Fruit fly (Drosophila melanogaster) whole organism: ENCODE data around the gene Or88a.

Source experiments
- CG8478 ChIP-seq: fragments of >200 bp; optimal IDR thresholded peaks from 2 replicates; lab custom pipeline; 2018; ENCODE audit warnings: inconsistent platforms
- Dll ChIP-seq: fragments of >200 bp; optimal IDR thresholded peaks from 2 replicates; lab custom pipeline; 2017
- EcR ChIP-seq, 2 experiments: fragments of >200 bp; optimal IDR thresholded peaks; 2 replicates each; lab custom pipeline; 2017; ENCODE audit warnings: missing biosample characterization in 2 of 2, missing genetic modification characterization in 2 of 2, missing genetic modification reagents in 2 of 2
- pan ChIP-seq: fragments of >200 bp; optimal IDR thresholded peaks from 2 replicates; lab custom pipeline; 2017
- psq ChIP-seq: fragments of >200 bp; optimal IDR thresholded peaks from 2 replicates; lab custom pipeline; 2017
- usp ChIP-seq: fragments of >200 bp; optimal IDR thresholded peaks from 2 replicates; lab custom pipeline; 2017; ENCODE audit warnings: missing biosample characterization, missing genetic modification characterization, mixed read lengths

Gene Or88a

DNA sequence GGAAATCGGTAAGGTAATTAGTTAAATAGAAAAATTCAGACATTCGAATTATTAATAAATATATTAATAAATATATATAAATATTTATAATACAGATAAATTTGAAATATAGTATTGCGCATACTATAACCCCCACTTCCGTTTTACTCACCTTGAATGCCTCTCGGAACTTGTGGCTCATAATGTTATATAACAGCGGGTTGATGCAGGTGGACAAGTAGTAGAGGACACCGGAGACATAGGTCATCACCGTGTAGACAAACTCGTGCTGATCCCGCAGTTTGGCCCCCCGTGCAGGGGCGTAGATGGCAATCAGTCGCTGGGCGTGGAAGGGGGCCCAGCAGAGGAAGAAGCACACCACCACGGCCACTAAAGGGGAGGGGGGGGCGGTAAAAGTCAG, 8.3 kb upstream of the Or88a start:
- TF ChIP-seq usp (GFP tag; lab: Kevin White, UChicago) (no peak), Dll (lab: Kevin White, UChicago) (no peak), CG8478 (no peak), pan (lab: Kevin White, UChicago) (no peak), psq (lab: Kevin White, UChicago) (no peak), EcR (GFP tag; optimal IDR thresholded peaks at IDR 0.05; lab: Kevin White, UChicago) (no peak)

DNA sequence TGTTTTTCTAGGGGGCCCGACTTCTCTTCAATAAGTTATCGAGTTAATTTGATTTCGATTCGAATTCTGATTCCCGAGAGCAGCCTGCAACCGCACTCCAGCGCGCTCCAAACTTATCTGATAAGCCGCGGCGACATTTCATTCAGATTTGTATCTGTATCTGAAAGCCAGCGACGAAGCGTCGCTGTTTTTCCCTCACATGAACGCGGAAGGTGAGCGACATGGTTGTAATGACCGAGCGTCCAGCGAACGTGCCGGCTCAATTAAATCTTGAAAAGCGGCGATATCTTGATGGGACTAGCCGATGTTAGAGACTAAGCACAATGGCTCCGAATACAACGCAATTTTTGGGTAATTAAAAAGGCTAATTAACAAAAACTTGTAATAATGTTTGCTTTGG, 6.2 kb upstream of the Or88a start, which contains the start of gene PK1-R:
Gene PK1-R, minus strand, starts transcription at position 101 of the 400 bp plus-strand sequence.
- TF ChIP-seq CG8478 (no peak), pan (lab: Kevin White, UChicago) (no peak), Dll (lab: Kevin White, UChicago) (no peak), EcR (GFP tag; optimal IDR thresholded peaks at IDR 0.05; lab: Kevin White, UChicago) (no peak), usp (GFP tag; lab: Kevin White, UChicago) (no peak), psq (lab: Kevin White, UChicago) (no peak)

DNA sequence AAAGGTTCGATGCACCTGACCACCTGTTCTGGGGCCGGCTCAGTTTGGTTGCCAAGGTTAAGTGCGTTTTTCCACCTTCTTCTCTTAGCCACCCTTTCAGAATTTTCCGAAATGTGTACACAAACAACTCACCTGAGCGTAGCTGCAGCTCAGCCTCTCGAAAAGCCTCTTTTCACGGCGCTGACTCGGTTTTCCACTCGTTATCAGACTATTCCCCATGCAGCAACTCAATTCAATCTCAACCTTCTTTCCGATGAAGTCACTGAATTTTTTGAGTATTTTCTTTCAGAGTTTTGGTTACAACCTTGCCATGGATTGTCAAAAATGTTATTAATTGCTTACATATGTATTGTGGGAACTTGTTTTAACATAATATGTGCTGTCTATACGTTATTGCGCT, 1.6 kb upstream of the Or88a start:
- TF ChIP-seq Dll (lab: Kevin White, UChicago) (no peak), CG8478 (no peak), EcR (GFP tag; optimal IDR thresholded peaks at IDR 0.05; lab: Kevin White, UChicago) (no peak), pan (lab: Kevin White, UChicago) (no peak), usp (GFP tag; lab: Kevin White, UChicago) (no peak), psq (lab: Kevin White, UChicago) (no peak)

DNA sequence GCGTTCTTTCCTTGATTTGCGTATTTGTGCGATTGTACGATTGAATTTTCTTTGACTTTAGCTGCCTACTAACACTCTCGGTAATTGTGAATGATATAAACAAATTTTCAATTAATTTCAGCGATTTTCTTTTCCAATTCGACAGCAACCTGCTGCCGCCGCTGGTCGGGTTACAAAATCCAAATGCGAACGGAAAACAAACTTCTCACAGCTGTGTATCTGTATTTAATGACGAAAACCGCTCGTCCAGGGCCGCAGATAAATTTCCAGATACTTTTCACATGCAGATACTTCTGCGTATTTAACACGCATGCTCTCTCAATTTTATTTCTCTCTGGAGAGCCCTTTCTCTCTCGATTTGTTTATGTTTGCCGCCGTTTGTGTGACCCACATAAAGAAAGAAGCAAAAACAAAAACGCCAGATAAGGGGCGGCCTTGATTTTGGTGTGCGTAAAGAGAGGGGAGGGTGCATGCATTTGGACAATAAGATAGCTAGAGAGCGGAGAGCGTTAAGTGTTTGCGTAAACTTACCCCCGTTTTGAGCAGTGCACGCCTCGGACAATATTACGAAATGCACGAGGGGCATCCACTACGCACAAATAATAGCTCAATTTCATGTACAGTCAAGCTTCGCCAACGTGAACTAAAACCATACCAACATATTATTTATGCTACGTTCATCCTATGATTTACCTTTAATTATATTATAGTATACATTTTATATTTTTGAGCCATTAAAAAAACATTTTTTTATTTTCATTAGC, 905 bp upstream of the Or88a start, which contains the start of gene CG12402:
Gene CG12402, minus strand, starts transcription at position 164 of the 764 bp plus-strand sequence.
- peak; percentile 62 for TF ChIP-seq Dll (lab: Kevin White, UChicago)
- no peak for TF ChIP-seq psq (lab: Kevin White, UChicago)

- TF ChIP-seq usp (GFP tag; lab: Kevin White, UChicago): no peak
- no peak for TF ChIP-seq pan (lab: Kevin White, UChicago)
- no peak for TF ChIP-seq CG8478
- TF ChIP-seq Dll (lab: Kevin White, UChicago): no peak
- TF ChIP-seq psq (lab: Kevin White, UChicago): no peak
- TF ChIP-seq EcR (GFP tag; optimal IDR thresholded peaks at IDR 0.05; lab: Kevin White, UChicago): no peak
These were observed 2.8 kb downstream of the Or88a start, which contains the start of gene CG14357 for dm6 chr3R:14112066-14112465. Gene CG14357, minus strand, starts transcription at chr3R:14112166.

dm6 chr3R:14116088-14116487, 6.8 kb downstream of the Or88a start:
- no peak for TF ChIP-seq usp (GFP tag; lab: Kevin White, UChicago)
- TF ChIP-seq EcR (GFP tag; optimal IDR thresholded peaks at IDR 0.05; lab: Kevin White, UChicago): no peak
- TF ChIP-seq pan (lab: Kevin White, UChicago): no peak
- TF ChIP-seq Dll (lab: Kevin White, UChicago): no peak
- no peak for TF ChIP-seq psq (lab: Kevin White, UChicago)
- no peak for TF ChIP-seq CG8478

- TF ChIP-seq EcR (GFP tag; optimal IDR thresholded peaks at IDR 0.05; lab: Kevin White, UChicago) (no peak), CG8478 (no peak), Dll (lab: Kevin White, UChicago) (no peak), pan (lab: Kevin White, UChicago) (no peak), psq (lab: Kevin White, UChicago) (no peak), usp (GFP tag; lab: Kevin White, UChicago) (no peak)
These were observed 9.1 kb downstream of the Or88a start, which contains the start of gene Kif19A for dm6 chr3R:14118350-14118749. Gene Kif19A, minus strand, starts transcription at chr3R:14118450.

- TF ChIP-seq psq (lab: Kevin White, UChicago) (no peak), CG8478 (no peak), pan (lab: Kevin White, UChicago) (no peak), Dll (lab: Kevin White, UChicago) (no peak), EcR (GFP tag; optimal IDR thresholded peaks at IDR 0.05; lab: Kevin White, UChicago) (no peak), usp (GFP tag; lab: Kevin White, UChicago) (no peak)
These were observed 13.1 kb downstream of the Or88a start, which contains the start of the genes Abi and twf for dm6 chr3R:14122347-14122812. Gene Abi, minus strand, starts transcription at chr3R:14122420. Gene twf, plus strand, starts transcription at chr3R:14122654.

DNA sequence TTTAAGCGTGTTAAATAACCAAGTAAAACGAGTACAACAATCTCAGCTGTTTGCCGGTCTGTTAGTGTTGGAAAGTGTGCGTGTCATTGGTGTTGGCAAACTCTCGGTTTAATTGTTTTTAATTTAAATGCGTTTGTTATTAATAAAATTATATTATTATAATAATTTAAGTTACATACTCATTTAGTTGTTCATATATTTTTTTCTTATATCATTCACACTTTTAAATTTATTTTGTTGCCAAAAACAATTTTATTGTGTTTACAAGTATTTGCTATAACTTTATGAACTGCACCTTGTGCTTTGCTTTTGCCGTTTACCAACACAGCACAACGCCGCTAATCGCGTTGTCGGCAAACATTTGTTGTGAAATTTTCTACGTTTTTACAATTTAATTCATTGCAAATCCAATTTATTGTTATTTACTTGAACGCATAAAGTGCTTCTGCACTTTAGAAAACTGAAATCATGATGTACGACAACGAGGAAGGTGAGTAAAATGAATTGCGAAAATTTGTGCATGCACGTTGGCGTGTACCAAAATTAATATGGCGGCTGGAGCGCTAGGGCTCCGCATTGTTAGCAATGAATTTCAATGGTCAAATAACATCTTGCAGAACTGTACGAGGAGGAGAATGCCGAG, 16.4 kb downstream of the Or88a start, which contains the start of the genes 140up and Polr2B:
Gene 140up, minus strand, starts transcription at position 70 of the 643 bp plus-strand sequence.
Gene Polr2B, plus strand, starts transcription at position 313 of the 643 bp plus-strand sequence.
- TF ChIP-seq usp (GFP tag; lab: Kevin White, UChicago): no peak
- TF ChIP-seq Dll (lab: Kevin White, UChicago): no peak
- TF ChIP-seq pan (lab: Kevin White, UChicago): no peak
- TF ChIP-seq EcR (GFP tag; optimal IDR thresholded peaks at IDR 0.05; lab: Kevin White, UChicago): no peak
- no peak for TF ChIP-seq CG8478
- no peak for TF ChIP-seq psq (lab: Kevin White, UChicago)

- TF ChIP-seq usp (GFP tag; lab: Kevin White, UChicago) (no peak), pan (lab: Kevin White, UChicago) (no peak), psq (lab: Kevin White, UChicago) (no peak), CG8478 (no peak), Dll (lab: Kevin White, UChicago) (no peak), EcR (GFP tag; optimal IDR thresholded peaks at IDR 0.05; lab: Kevin White, UChicago) (no peak)
These were observed 22.7 kb downstream of the Or88a start, which contains the start of gene CG14356 for dm6 chr3R:14131972-14132371. Gene CG14356, minus strand, starts transcription at chr3R:14132072.

- TF ChIP-seq Dll (lab: Kevin White, UChicago) (no peak), EcR (GFP tag; optimal IDR thresholded peaks at IDR 0.05; lab: Kevin White, UChicago) (no peak), CG8478 (no peak), psq (lab: Kevin White, UChicago) (no peak), usp (GFP tag; lab: Kevin White, UChicago) (no peak), pan (lab: Kevin White, UChicago) (no peak)
These were observed 31.7 kb downstream of the Or88a start for dm6 chr3R:14140912-14141311.
